Fruit fly (Drosophila melanogaster) whole organism, prepupa: Measurements from ENCODE around the gene CG12012.

Source experiments
- Blimp-1 ChIP-seq: fragments of 200-800 bp; sonication (Bioruptor generic); optimal IDR thresholded peaks from 3 replicates; lab custom pipeline; 2017; ENCODE audit warnings: missing biosample characterization, missing genetic modification characterization, mild to moderate bottlenecking, moderate library complexity, missing genetic modification reagents
- CG11762 ChIP-seq: fragments of 200-800 bp; sonication (Bioruptor generic); optimal IDR thresholded peaks from 3 replicates; lab custom pipeline; 2016; ENCODE audit warnings: missing biosample characterization, missing genetic modification characterization; ENCODE audit not compliant: insufficient read depth
- CG1621 ChIP-seq: fragments of 200-800 bp; sonication (Bioruptor generic); optimal IDR thresholded peaks from 3 replicates; lab custom pipeline; 2018; ENCODE audit warnings: missing biosample characterization, mild to moderate bottlenecking, missing genetic modification characterization
- CG6808 ChIP-seq: fragments of 200-800 bp; sonication (Bioruptor generic); optimal IDR thresholded peaks from 3 replicates; lab custom pipeline; 2017; ENCODE audit warnings: missing biosample characterization, missing genetic modification characterization, mild to moderate bottlenecking, moderate library complexity, missing genetic modification reagents
- CG6854 ChIP-seq: fragments of 200-800 bp; sonication (Bioruptor generic); optimal IDR thresholded peaks from 2 replicates; lab custom pipeline; 2017; ENCODE audit warnings: missing biosample characterization, mild to moderate bottlenecking, missing genetic modification characterization
- Eip78C ChIP-seq: fragments of 200-800 bp; sonication (Bioruptor generic); peaks from one replicate; lab custom pipeline; 2016; ENCODE audit warnings: missing biosample characterization, missing genetic modification characterization
- Sox14 ChIP-seq: fragments of 200-800 bp; sonication (Bioruptor generic); optimal IDR thresholded peaks from 3 replicates; lab custom pipeline; 2016; ENCODE audit warnings: missing biosample characterization, missing genetic modification characterization
- achi ChIP-seq: fragments of 200-800 bp; sonication (Bioruptor generic); optimal IDR thresholded peaks from 3 replicates; lab custom pipeline; 2016; ENCODE audit warnings: missing biosample characterization, missing genetic modification characterization
- lz ChIP-seq: fragments of 200-800 bp; sonication (Bioruptor generic); optimal IDR thresholded peaks from 3 replicates; lab custom pipeline; 2016; ENCODE audit warnings: missing biosample characterization, missing genetic modification characterization

dm6 chr3L:3397849-3398248 is 21.3 kb downstream of the CG12012 start:
- TF ChIP-seq Blimp-1 (GFP tag; lab: Kevin White, UChicago), result peak; percentile 75
- TF ChIP-seq CG1621 (tag; lab: Kevin White, UChicago), result peak; percentile 87
- TF ChIP-seq CG6808, result peak; percentile 90
- peak; percentile 97 for TF ChIP-seq Eip78C (GFP tag; lab: Kevin White, UChicago)
- TF ChIP-seq Sox14 (GFP tag; lab: Kevin White, UChicago), result peak; percentile 92
- peak; percentile 84 for TF ChIP-seq CG6854 (GFP tag; lab: Kevin White, UChicago)
- TF ChIP-seq CG11762 (GFP tag; lab: Kevin White, UChicago), result peak; percentile 82
- peak; percentile 90 for TF ChIP-seq achi
- peak; percentile 87 for TF ChIP-seq lz (GFP tag; lab: Kevin White, UChicago)
